Worm (Caenorhabditis elegans): Measurements from ENCODE around the gene Y69A2AR.23.

- no peak for TF ChIP-seq dao-5 (tag; optimal IDR thresholded peaks at IDR 0.05)
- TF ChIP-seq W03F9.2 (tag; optimal IDR thresholded peaks at IDR 0.05): no peak
These were observed 1.9 kb downstream of the Y69A2AR.23 start for ce11 chrIV:2549542-2549941.

Data from whole organism, L4/young adult.